Worm (Caenorhabditis elegans) whole organism, late embryonic: ENCODE measurements around the gene srg-66.

ENCODE experiments used
- C38D4.7 ChIP-seq: fragments of 200-800 bp; sonication (Bioruptor generic); optimal IDR thresholded peaks from 2 replicates; lab custom pipeline; 2018; ENCODE audit warnings: mild to moderate bottlenecking, missing genetic modification characterization, moderate library complexity, missing compliant biosample characterization
- F13H6.1 ChIP-seq: sonication (generic microtip); optimal IDR thresholded peaks from 2 replicates; lab custom pipeline; 2016; ENCODE audit warnings: missing genetic modification characterization, missing compliant biosample characterization
- K09A11.1 ChIP-seq: sonication (generic microtip); optimal IDR thresholded peaks from 2 replicates; lab custom pipeline; 2017; ENCODE audit warnings: antibody characterized with exemption, mild to moderate bottlenecking, missing genetic modification characterization, missing compliant biosample characterization; ENCODE audit not compliant: insufficient read depth
- T23F11.4 ChIP-seq: fragments of 200-800 bp; sonication (Bioruptor generic); optimal IDR thresholded peaks from 2 replicates; lab custom pipeline; 2018; ENCODE audit warnings: mild to moderate bottlenecking, missing genetic modification characterization, missing compliant biosample characterization
- Y22D7AL.16 ChIP-seq: sonication (generic microtip); optimal IDR thresholded peaks from 2 replicates; lab custom pipeline; 2016; ENCODE audit warnings: missing genetic modification characterization, missing compliant biosample characterization
- ceh-14 ChIP-seq: sonication (generic microtip); optimal IDR thresholded peaks from 2 replicates; lab custom pipeline; 2016; ENCODE audit warnings: missing genotype, missing genetic modification characterization, missing compliant biosample characterization
- ceh-18 ChIP-seq: sonication (generic microtip); optimal IDR thresholded peaks from 2 replicates; lab custom pipeline; 2016; ENCODE audit warnings: missing genetic modification characterization, missing compliant biosample characterization
- ceh-19 ChIP-seq: fragments of 200-800 bp; sonication (Bioruptor generic); optimal IDR thresholded peaks from 2 replicates; lab custom pipeline; 2018; ENCODE audit warnings: mild to moderate bottlenecking, missing genetic modification characterization, missing compliant biosample characterization
- ceh-2 ChIP-seq: sonication (generic microtip); optimal IDR thresholded peaks from 2 replicates; lab custom pipeline; 2016; ENCODE audit warnings: missing genotype, missing genetic modification characterization, missing compliant biosample characterization
- ceh-22 ChIP-seq: sonication (generic microtip); optimal IDR thresholded peaks from 2 replicates; lab custom pipeline; 2017; ENCODE audit warnings: missing biosample characterization, missing genetic modification characterization
- ceh-24 ChIP-seq: sonication (generic microtip); optimal IDR thresholded peaks from 2 replicates; lab custom pipeline; 2016; ENCODE audit warnings: mild to moderate bottlenecking, missing genetic modification characterization, missing compliant biosample characterization
- ceh-30 ChIP-seq: fragments of 150-350 bp; optimal IDR thresholded peaks from 2 replicates; lab custom pipeline; 2014; ENCODE audit warnings: missing biosample characterization, missing genetic modification characterization
- ceh-31 ChIP-seq: sonication (generic microtip); optimal IDR thresholded peaks from 2 replicates; lab custom pipeline; 2016; ENCODE audit warnings: missing genetic modification characterization, missing compliant biosample characterization
- ceh-34 ChIP-seq: sonication (generic microtip); optimal IDR thresholded peaks from 2 replicates; lab custom pipeline; 2016; ENCODE audit warnings: mild to moderate bottlenecking, missing genetic modification characterization, missing compliant biosample characterization
- ceh-45 ChIP-seq: fragments of 200-800 bp; sonication (Bioruptor generic); IDR thresholded peaks from 2 replicates; pipeline ENCODE4 v1.3.6; 2022; ENCODE audit warnings: missing genetic modification reagents, missing genetic modification characterization, missing compliant biosample characterization
- ceh-48 ChIP-seq: sonication (generic microtip); optimal IDR thresholded peaks from 2 replicates; lab custom pipeline; 2016; ENCODE audit warnings: missing genetic modification characterization, inconsistent platforms, missing compliant biosample characterization
- dmd-4 ChIP-seq: sonication (generic microtip); optimal IDR thresholded peaks from 2 replicates; lab custom pipeline; 2016; ENCODE audit warnings: borderline replicate concordance, missing genetic modification characterization, missing compliant biosample characterization
- dve-1 ChIP-seq: sonication (generic microtip); optimal IDR thresholded peaks from 2 replicates; lab custom pipeline; 2017; ENCODE audit warnings: antibody characterized with exemption, mild to moderate bottlenecking, missing genetic modification characterization, missing compliant biosample characterization
- elt-2 ChIP-seq: sonication (generic microtip); optimal IDR thresholded peaks from 2 replicates; lab custom pipeline; 2016; ENCODE audit warnings: missing genetic modification reagents, missing genetic modification characterization, missing compliant biosample characterization
- ets-4 ChIP-seq: sonication (generic microtip); optimal IDR thresholded peaks from 2 replicates; lab custom pipeline; 2016; ENCODE audit warnings: missing genetic modification characterization, missing compliant biosample characterization
- eyg-1 ChIP-seq: sonication (generic microtip); optimal IDR thresholded peaks from 2 replicates; lab custom pipeline; 2016; ENCODE audit warnings: missing genotype, missing genetic modification characterization, missing compliant biosample characterization
- fax-1 ChIP-seq: sonication (generic microtip); optimal IDR thresholded peaks from 2 replicates; lab custom pipeline; 2016; ENCODE audit warnings: missing genotype, missing genetic modification characterization, missing compliant biosample characterization
- fkh-10 ChIP-seq: fragments of 150-350 bp; optimal IDR thresholded peaks from 2 replicates; lab custom pipeline; 2014; ENCODE audit warnings: missing biosample characterization, missing genetic modification reagents, missing genetic modification characterization
- fkh-6 ChIP-seq: sonication (generic microtip); optimal IDR thresholded peaks from 2 replicates; lab custom pipeline; 2016; ENCODE audit warnings: missing genetic modification characterization, missing compliant biosample characterization
- gmeb-2 ChIP-seq: sonication (generic microtip); optimal IDR thresholded peaks from 2 replicates; lab custom pipeline; 2016; ENCODE audit warnings: missing genetic modification characterization, inconsistent platforms, missing compliant biosample characterization
- hlh-13 ChIP-seq: fragments of 200-800 bp; sonication (Bioruptor generic); optimal IDR thresholded peaks from 2 replicates; lab custom pipeline; 2018; ENCODE audit warnings: mild to moderate bottlenecking, missing genetic modification characterization, missing compliant biosample characterization
- hlh-30 ChIP-seq: sonication (generic microtip); optimal IDR thresholded peaks from 2 replicates; lab custom pipeline; 2017; ENCODE audit warnings: antibody characterized with exemption, missing genetic modification characterization, missing compliant biosample characterization; ENCODE audit not compliant: insufficient read depth
- hlh-6 ChIP-seq: sonication (generic microtip); optimal IDR thresholded peaks from 2 replicates; lab custom pipeline; 2016; ENCODE audit warnings: missing genotype, missing genetic modification characterization, missing compliant biosample characterization
- madf-2 ChIP-seq: sonication (generic microtip); optimal IDR thresholded peaks from 2 replicates; lab custom pipeline; 2017; ENCODE audit warnings: missing genetic modification characterization, missing compliant biosample characterization
- nfya-1 ChIP-seq: sonication (generic microtip); optimal IDR thresholded peaks from 2 replicates; lab custom pipeline; 2017; ENCODE audit warnings: missing genetic modification characterization, mild to moderate bottlenecking, missing compliant biosample characterization, antibody characterized with exemption, moderate library complexity
- nhr-232 ChIP-seq: sonication (generic microtip); optimal IDR thresholded peaks from 2 replicates; lab custom pipeline; 2016; ENCODE audit warnings: missing genetic modification characterization, missing compliant biosample characterization
- odd-2 ChIP-seq: sonication (generic microtip); optimal IDR thresholded peaks from 2 replicates; lab custom pipeline; 2017; ENCODE audit warnings: antibody characterized with exemption, mild to moderate bottlenecking, missing genetic modification characterization, missing compliant biosample characterization
- pat-9 ChIP-seq: fragments of 200-800 bp; sonication (Bioruptor generic); optimal IDR thresholded peaks from 2 replicates; lab custom pipeline; 2018; ENCODE audit warnings: mild to moderate bottlenecking, missing genetic modification characterization, moderate library complexity, missing compliant biosample characterization
- pha-2 ChIP-seq: sonication (generic microtip); optimal IDR thresholded peaks from 2 replicates; lab custom pipeline; 2017; ENCODE audit warnings: mild to moderate bottlenecking, missing genetic modification characterization, missing compliant biosample characterization
- pha-4 ChIP-seq: fragments of 150-350 bp; optimal IDR thresholded peaks from 2 replicates; lab custom pipeline; 2018; ENCODE audit warnings: missing biosample characterization, missing genetic modification reagents, missing genetic modification characterization
- pqm-1 ChIP-seq: sonication (generic microtip); optimal IDR thresholded peaks from 2 replicates; lab custom pipeline; 2016; ENCODE audit warnings: missing genetic modification characterization, missing compliant biosample characterization
- pros-1 ChIP-seq: fragments of 150-350 bp; optimal IDR thresholded peaks from 2 replicates; lab custom pipeline; 2014; ENCODE audit warnings: missing biosample characterization, missing genetic modification reagents, missing genetic modification characterization
- ref-2 ChIP-seq: sonication (generic microtip); optimal IDR thresholded peaks from 2 replicates; lab custom pipeline; 2016; ENCODE audit warnings: missing genetic modification characterization, missing compliant biosample characterization
- rnt-1 ChIP-seq: sonication (generic microtip); optimal IDR thresholded peaks from 2 replicates; lab custom pipeline; 2016; ENCODE audit warnings: missing genetic modification characterization, missing compliant biosample characterization
- sdc-2 ChIP-seq: sonication (generic microtip); optimal IDR thresholded peaks from 2 replicates; lab custom pipeline; 2016; ENCODE audit warnings: missing genotype, missing genetic modification characterization, missing compliant biosample characterization
- sox-2 ChIP-seq: fragments of 200-800 bp; sonication (Bioruptor generic); IDR thresholded peaks from 2 replicates; pipeline ENCODE4 v1.3.6; 2022; ENCODE audit warnings: missing genetic modification reagents, missing genetic modification characterization, missing compliant biosample characterization
- sox-4 ChIP-seq: sonication (generic microtip); optimal IDR thresholded peaks from 2 replicates; lab custom pipeline; 2017; ENCODE audit warnings: mild to moderate bottlenecking, missing genetic modification characterization, inconsistent platforms, missing compliant biosample characterization
- syd-9 ChIP-seq: sonication (generic microtip); optimal IDR thresholded peaks from 2 replicates; lab custom pipeline; 2016; ENCODE audit warnings: mild to moderate bottlenecking, missing genetic modification characterization, moderate library complexity, missing compliant biosample characterization
- tbx-2 ChIP-seq: sonication (generic microtip); optimal IDR thresholded peaks from 2 replicates; lab custom pipeline; 2016; ENCODE audit warnings: missing genetic modification characterization, missing compliant biosample characterization
- ttx-3 ChIP-seq: sonication (generic microtip); optimal IDR thresholded peaks from 2 replicates; lab custom pipeline; 2016; ENCODE audit warnings: missing genetic modification reagents, missing genetic modification characterization, missing compliant biosample characterization
- unc-3 ChIP-seq, 2 experiments: fragments of 200-800 bp in 1 of 2; sonication (Bioruptor generic) in 1 of 2; sonication (generic microtip) in 1 of 2; conservative IDR thresholded peaks in 1 of 2; optimal IDR thresholded peaks in 1 of 2; 2 replicates each; pipeline versions ENCODE4 v1.3.6 to Lab custom; 2016 to 2022; ENCODE audit warnings: missing compliant biosample characterization in 2 of 2, missing genetic modification characterization in 2 of 2, missing genetic modification reagents in 1 of 2
- unc-42 ChIP-seq: sonication (generic microtip); optimal IDR thresholded peaks from 2 replicates; lab custom pipeline; 2016; ENCODE audit warnings: missing genotype, missing genetic modification characterization, missing compliant biosample characterization
- unc-55 ChIP-seq: sonication (generic microtip); optimal IDR thresholded peaks from 2 replicates; lab custom pipeline; 2017; ENCODE audit warnings: missing biosample characterization, missing genetic modification reagents, missing genetic modification characterization
- unc-86 ChIP-seq: sonication (generic microtip); optimal IDR thresholded peaks from 2 replicates; lab custom pipeline; 2016; ENCODE audit warnings: missing genetic modification characterization, missing compliant biosample characterization
- zip-5 ChIP-seq: sonication (generic microtip); optimal IDR thresholded peaks from 2 replicates; lab custom pipeline; 2016; ENCODE audit warnings: missing genetic modification characterization, missing compliant biosample characterization

srg-66 gene

ce11 chrV:5504807-5505442 lies 22.7 kb upstream of the srg-66 start, which contains the start of the genes dnj-19 and nhr-47:
TSS of gene dnj-19 (minus strand) at chrV:5504857.
TSS of gene nhr-47 (plus strand) at chrV:5505253.
- TF ChIP-seq dve-1 (peak; percentile 7), ets-4 (tag; lab: Kevin White, UChicago) (peak; percentile 27), odd-2 (tag; lab: Kevin White, UChicago) (no peak), pros-1 (tag; lab: Kevin White, UChicago) (no peak), ceh-19 (GFP tag; lab: Kevin White, UChicago) (peak; percentile 35), ceh-31 (tag; lab: Kevin White, UChicago) (peak; percentile 81), elt-2 (tag; lab: Kevin White, UChicago) (peak; percentile 74), tbx-2 (tag; lab: Kevin White, UChicago) (peak; percentile 64), Y22D7AL.16 (tag; lab: Kevin White, UChicago) (peak; percentile 49), T23F11.4 (GFP tag; lab: Kevin White, UChicago) (peak; percentile 61), nhr-232 (peak; percentile 29), madf-2 (tag; lab: Kevin White, UChicago) (peak; percentile 64), ceh-22 (tag; lab: Kevin White, UChicago) (no peak), ceh-30 (tag; lab: Kevin White, UChicago) (peak; percentile 80), ttx-3 (tag; lab: Kevin White, UChicago) (peak; percentile 26), dmd-4 (tag; lab: Kevin White, UChicago) (no peak), fax-1 (tag; lab: Kevin White, UChicago) (no peak), pha-2 (tag; lab: Kevin White, UChicago) (no peak), unc-42 (tag; lab: Kevin White, UChicago) (peak; percentile 51), ceh-48 (tag; lab: Kevin White, UChicago) (peak; percentile 88), syd-9 (tag; lab: Kevin White, UChicago) (peak; percentile 12), ceh-18 (peak; percentile 44), unc-55 (GFP tag; lab: Kevin White, UChicago) (peak; percentile 61), fkh-10 (GFP tag; lab: Kevin White, UChicago) (no peak), eyg-1 (tag; lab: Kevin White, UChicago) (no peak), nfya-1 (tag; lab: Kevin White, UChicago) (peak; percentile 76), ref-2 (peak; percentile 48), hlh-13 (GFP tag; lab: Kevin White, UChicago) (no peak), sox-4 (tag; lab: Kevin White, UChicago) (peak; percentile 16), sdc-2 (tag; lab: Kevin White, UChicago) (peak; percentile 18), zip-5 (tag; lab: Kevin White, UChicago) (no peak), C38D4.7 (GFP tag; lab: Kevin White, UChicago) (peak; percentile 46), pqm-1 (tag; lab: Kevin White, UChicago) (no peak), fkh-6 (tag; lab: Kevin White, UChicago) (no peak), rnt-1 (tag; lab: Kevin White, UChicago) (peak; percentile 30), pha-4 (no peak), ceh-2 (peak; percentile 29), pat-9 (tag; lab: Kevin White, UChicago) (peak; percentile 54), hlh-6 (tag; lab: Kevin White, UChicago) (peak; percentile 1), ceh-34 (peak; percentile 83), unc-3 (GFP tag; conservative IDR thresholded peaks at IDR 0.05; lab: Robert Waterston, UW) (peak; percentile 54; the same call in 1 of the 2 replicates), unc-3 (tag; optimal IDR thresholded peaks at IDR 0.05; lab: Kevin White, UChicago) (no peak), K09A11.1 (tag; lab: Kevin White, UChicago) (peak; percentile 37), sox-2 (GFP tag; lab: Robert Waterston, UW) (no peak), hlh-30 (peak; percentile 26), ceh-14 (tag; lab: Kevin White, UChicago) (peak; percentile 80), unc-86 (tag; lab: Kevin White, UChicago) (peak; percentile 61), F13H6.1 (tag; lab: Kevin White, UChicago) (peak; percentile 38), ceh-45 (GFP tag; lab: Robert Waterston, UW) (peak; percentile 32; the same call in 1 of the 2 replicates), ceh-24 (tag; lab: Kevin White, UChicago) (no peak), gmeb-2 (tag; lab: Kevin White, UChicago) (peak; percentile 50)
